Worm (Caenorhabditis elegans) whole organism, early embryonic: ENCODE data around the gene hot-2.

Source experiments
- B0310.2 ChIP-seq: sonication (generic microtip); optimal IDR thresholded peaks from 2 replicates; lab custom pipeline; 2016; ENCODE audit warnings: mild to moderate bottlenecking, missing genetic modification characterization, missing compliant biosample characterization
- F13C5.2 ChIP-seq: sonication (generic microtip); optimal IDR thresholded peaks from 2 replicates; lab custom pipeline; 2017; ENCODE audit warnings: mild to moderate bottlenecking, missing genetic modification characterization, inconsistent platforms, missing compliant biosample characterization
- aly-1 ChIP-seq: sonication (generic microtip); optimal IDR thresholded peaks from 2 replicates; lab custom pipeline; 2016; ENCODE audit warnings: missing genetic modification characterization, missing compliant biosample characterization
- ama-1 ChIP-seq: fragments of 150-350 bp; optimal IDR thresholded peaks from 2 replicates; lab custom pipeline; 2014
- ceh-13 ChIP-seq: fragments of 200-800 bp; sonication (Bioruptor generic); optimal IDR thresholded peaks from 2 replicates; lab custom pipeline; 2018; ENCODE audit warnings: mild to moderate bottlenecking, missing genetic modification characterization, missing compliant biosample characterization
- ceh-36 ChIP-seq: sonication (generic microtip); optimal IDR thresholded peaks from 2 replicates; lab custom pipeline; 2016; ENCODE audit warnings: missing genetic modification characterization, inconsistent platforms, missing compliant biosample characterization
- ets-7 ChIP-seq: sonication (generic microtip); optimal IDR thresholded peaks from 2 replicates; lab custom pipeline; 2016; ENCODE audit warnings: missing genotype, missing genetic modification characterization, missing compliant biosample characterization
- flt-1 ChIP-seq: fragments of 200-800 bp; sonication (Bioruptor generic); IDR thresholded peaks from 2 replicates; pipeline ENCODE4 v1.3.6; 2022; ENCODE audit warnings: missing genetic modification characterization, missing compliant biosample characterization
- hmbx-1 ChIP-seq: sonication (generic microtip); optimal IDR thresholded peaks from 2 replicates; lab custom pipeline; 2016; ENCODE audit warnings: mild to moderate bottlenecking, missing genetic modification characterization, missing compliant biosample characterization
- hmg-4 ChIP-seq: fragments of 200-800 bp; sonication (Bioruptor generic); optimal IDR thresholded peaks from 2 replicates; lab custom pipeline; 2018; ENCODE audit warnings: mild to moderate bottlenecking, missing genetic modification characterization, missing compliant biosample characterization
- hnd-1 ChIP-seq: sonication (generic microtip); optimal IDR thresholded peaks from 2 replicates; lab custom pipeline; 2016; ENCODE audit warnings: missing genetic modification characterization, missing compliant biosample characterization
- pes-1 ChIP-seq: fragments of 200-800 bp; sonication (Bioruptor generic); IDR thresholded peaks from 2 replicates; pipeline ENCODE4 v1.3.6; 2022; ENCODE audit warnings: missing genetic modification reagents, missing genetic modification characterization, missing compliant biosample characterization
- scrt-1 ChIP-seq: fragments of 200-800 bp; sonication (Bioruptor generic); IDR thresholded peaks from 2 replicates; pipeline ENCODE4 v1.3.6; 2022; ENCODE audit warnings: missing genetic modification characterization, missing compliant biosample characterization
- sea-1 ChIP-seq: fragments of 200-800 bp; sonication (Bioruptor generic); conservative IDR thresholded peaks from 2 replicates; pipeline ENCODE4 v1.3.6; 2022; ENCODE audit warnings: missing genetic modification characterization, missing compliant biosample characterization
- tbx-11 ChIP-seq: fragments of 200-800 bp; sonication (Bioruptor generic); IDR thresholded peaks from 2 replicates; pipeline ENCODE4 v1.3.6; 2022; ENCODE audit warnings: missing genetic modification characterization, missing compliant biosample characterization
- tbx-37 ChIP-seq: fragments of 200-800 bp; sonication (Bioruptor generic); conservative IDR thresholded peaks from 2 replicates; pipeline ENCODE4 v1.3.6; 2022; ENCODE audit warnings: missing genetic modification reagents, missing genetic modification characterization, missing compliant biosample characterization
- tra-4 ChIP-seq: sonication (generic microtip); optimal IDR thresholded peaks from 2 replicates; lab custom pipeline; 2017; ENCODE audit warnings: missing genetic modification characterization, missing compliant biosample characterization

hot-2 gene

ce11 chrV:19202800-19203199 is 28.2 kb downstream of the hot-2 start:
- no peak for TF ChIP-seq F13C5.2
- TF ChIP-seq ceh-13 = no peak
- no peak for TF ChIP-seq scrt-1 (GFP tag; lab: Robert Waterston, UW)
- TF ChIP-seq ceh-36 (tag; lab: Kevin White, UChicago) = no peak
- no peak for TF ChIP-seq ets-7 (tag; lab: Kevin White, UChicago)
- no peak for TF ChIP-seq tbx-11 (GFP tag; lab: Robert Waterston, UW)
- no peak for TF ChIP-seq tra-4
- TF ChIP-seq ama-1 (lab: Kevin White, UChicago) = no peak
- TF ChIP-seq hnd-1 (tag; lab: Kevin White, UChicago) = no peak
- no peak for TF ChIP-seq hmg-4 (GFP tag; lab: Kevin White, UChicago)

ce11 chrV:19203299-19203698 is 28.7 kb downstream of the hot-2 start, which contains the start of gene Y39B6A.1:
Gene Y39B6A.1, minus strand, starts transcription at chrV:19203607.
- TF ChIP-seq sea-1 (GFP tag; lab: Robert Waterston, UW) = no peak
- no peak for TF ChIP-seq pes-1 (GFP tag; lab: Robert Waterston, UW)
- no peak for TF ChIP-seq aly-1 (tag; lab: Kevin White, UChicago)
- TF ChIP-seq tbx-11 (GFP tag; lab: Robert Waterston, UW) = no peak
- TF ChIP-seq hmbx-1 (tag; lab: Kevin White, UChicago) = no peak
- no peak for TF ChIP-seq F13C5.2
- TF ChIP-seq scrt-1 (GFP tag; lab: Robert Waterston, UW) = no peak
- TF ChIP-seq ceh-36 (tag; lab: Kevin White, UChicago) = no peak
- TF ChIP-seq hnd-1 (tag; lab: Kevin White, UChicago) = no peak
- TF ChIP-seq hmg-4 (GFP tag; lab: Kevin White, UChicago) = no peak
- no peak for TF ChIP-seq flt-1 (GFP tag; lab: Robert Waterston, UW)
- no peak for TF ChIP-seq B0310.2 (tag; lab: Kevin White, UChicago)
- no peak for TF ChIP-seq tbx-37 (GFP tag; lab: Robert Waterston, UW)
- no peak for TF ChIP-seq ceh-13
- TF ChIP-seq ama-1 (lab: Kevin White, UChicago) = no peak
- no peak for TF ChIP-seq tra-4
- no peak for TF ChIP-seq ets-7 (tag; lab: Kevin White, UChicago)

ce11 chrV:19205450-19205849 is 30.9 kb downstream of the hot-2 start:
- no peak for TF ChIP-seq ceh-36 (tag; lab: Kevin White, UChicago)
- TF ChIP-seq hmbx-1 (tag; lab: Kevin White, UChicago) = no peak
- no peak for TF ChIP-seq B0310.2 (tag; lab: Kevin White, UChicago)
- TF ChIP-seq hmg-4 (GFP tag; lab: Kevin White, UChicago) = no peak
- no peak for TF ChIP-seq sea-1 (GFP tag; lab: Robert Waterston, UW)
- TF ChIP-seq scrt-1 (GFP tag; lab: Robert Waterston, UW) = no peak
- no peak for TF ChIP-seq aly-1 (tag; lab: Kevin White, UChicago)
- no peak for TF ChIP-seq tra-4
- no peak for TF ChIP-seq F13C5.2
- TF ChIP-seq ets-7 (tag; lab: Kevin White, UChicago) = no peak
- TF ChIP-seq tbx-37 (GFP tag; lab: Robert Waterston, UW) = no peak

- TF ChIP-seq ama-1 (lab: Kevin White, UChicago) (no peak), ets-7 (tag; lab: Kevin White, UChicago) (no peak), tbx-37 (GFP tag; lab: Robert Waterston, UW) (no peak)
Observed at ce11 chrV:19206911-19207310, 32.4 kb downstream of the hot-2 start.

- TF ChIP-seq F13C5.2 = no peak
- TF ChIP-seq hnd-1 (tag; lab: Kevin White, UChicago) = no peak
- no peak for TF ChIP-seq ceh-36 (tag; lab: Kevin White, UChicago)
- no peak for TF ChIP-seq pes-1 (GFP tag; lab: Robert Waterston, UW)
- TF ChIP-seq scrt-1 (GFP tag; lab: Robert Waterston, UW) = no peak
- no peak for TF ChIP-seq flt-1 (GFP tag; lab: Robert Waterston, UW)
- TF ChIP-seq ceh-13 = no peak
- no peak for TF ChIP-seq tbx-11 (GFP tag; lab: Robert Waterston, UW)
- no peak for TF ChIP-seq tbx-37 (GFP tag; lab: Robert Waterston, UW)
- no peak for TF ChIP-seq aly-1 (tag; lab: Kevin White, UChicago)
- TF ChIP-seq sea-1 (GFP tag; lab: Robert Waterston, UW) = no peak
- TF ChIP-seq hmg-4 (GFP tag; lab: Kevin White, UChicago) = no peak
- no peak for TF ChIP-seq tra-4
- no peak for TF ChIP-seq hmbx-1 (tag; lab: Kevin White, UChicago)
- TF ChIP-seq ama-1 (lab: Kevin White, UChicago) = no peak
- no peak for TF ChIP-seq ets-7 (tag; lab: Kevin White, UChicago)
- TF ChIP-seq B0310.2 (tag; lab: Kevin White, UChicago) = no peak
Observed at ce11 chrV:19211795-19212194, 37.2 kb downstream of the hot-2 start, which contains the start of gene nhr-79. Gene nhr-79, minus strand, starts transcription at chrV:19211895.

- TF ChIP-seq B0310.2 (tag; lab: Kevin White, UChicago) (no peak), flt-1 (GFP tag; lab: Robert Waterston, UW) (no peak), tra-4 (no peak), sea-1 (GFP tag; lab: Robert Waterston, UW) (no peak), pes-1 (GFP tag; lab: Robert Waterston, UW) (no peak), ama-1 (lab: Kevin White, UChicago) (no peak), tbx-11 (GFP tag; lab: Robert Waterston, UW) (no peak), aly-1 (tag; lab: Kevin White, UChicago) (no peak), hnd-1 (tag; lab: Kevin White, UChicago) (no peak), ceh-36 (tag; lab: Kevin White, UChicago) (no peak), tbx-37 (GFP tag; lab: Robert Waterston, UW) (no peak), F13C5.2 (no peak), ets-7 (tag; lab: Kevin White, UChicago) (no peak), scrt-1 (GFP tag; lab: Robert Waterston, UW) (no peak), hmg-4 (GFP tag; lab: Kevin White, UChicago) (no peak), ceh-13 (no peak), hmbx-1 (tag; lab: Kevin White, UChicago) (no peak)
Observed at ce11 chrV:19212354-19212753, 37.8 kb downstream of the hot-2 start.

ce11 chrV:19217104-19217503 is 42.5 kb downstream of the hot-2 start, which contains the start of gene srr-2:
Gene srr-2, minus strand, starts transcription at chrV:19217176.
- TF ChIP-seq F13C5.2 = no peak
- no peak for TF ChIP-seq hmbx-1 (tag; lab: Kevin White, UChicago)
- no peak for TF ChIP-seq ets-7 (tag; lab: Kevin White, UChicago)
- no peak for TF ChIP-seq tbx-37 (GFP tag; lab: Robert Waterston, UW)
- TF ChIP-seq sea-1 (GFP tag; lab: Robert Waterston, UW) = no peak
- no peak for TF ChIP-seq B0310.2 (tag; lab: Kevin White, UChicago)
- no peak for TF ChIP-seq ceh-13
- TF ChIP-seq ama-1 (lab: Kevin White, UChicago) = no peak
- TF ChIP-seq tra-4 = no peak
- TF ChIP-seq hnd-1 (tag; lab: Kevin White, UChicago) = no peak
- no peak for TF ChIP-seq aly-1 (tag; lab: Kevin White, UChicago)
- no peak for TF ChIP-seq scrt-1 (GFP tag; lab: Robert Waterston, UW)
